Worm (Caenorhabditis elegans) whole organism, midembryonic: ENCODE data around the gene T05E12.6.

ENCODE experiments used
- cog-1 ChIP-seq: sonication (generic microtip); optimal IDR thresholded peaks from 2 replicates; lab custom pipeline; 2016; ENCODE audit warnings: missing genetic modification characterization, missing compliant biosample characterization
- flt-1 ChIP-seq: fragments of 200-800 bp; sonication (Bioruptor generic); IDR thresholded peaks from 2 replicates; pipeline ENCODE4 v1.3.6; 2022; ENCODE audit warnings: missing genetic modification characterization, missing compliant biosample characterization
- klf-2 ChIP-seq: fragments of 200-800 bp; sonication (Bioruptor generic); conservative IDR thresholded peaks from 2 replicates; pipeline ENCODE4 v1.3.6; 2022; ENCODE audit warnings: missing genetic modification reagents, missing genetic modification characterization, missing compliant biosample characterization
- med-1 ChIP-seq: sonication (generic microtip); optimal IDR thresholded peaks from 2 replicates; lab custom pipeline; 2017; ENCODE audit warnings: missing genetic modification characterization, mild to moderate bottlenecking, missing compliant biosample characterization, antibody characterized with exemption, missing genetic modification reagents; ENCODE audit not compliant: insufficient read depth
- tab-1 ChIP-seq: fragments of 200-800 bp; sonication (Bioruptor generic); IDR thresholded peaks from 2 replicates; pipeline ENCODE4 v1.3.6; 2022; ENCODE audit warnings: missing genetic modification characterization, missing compliant biosample characterization
- ztf-23 ChIP-seq: fragments of 200-800 bp; sonication (Bioruptor generic); IDR thresholded peaks from 2 replicates; pipeline ENCODE4 v1.3.6; 2022; ENCODE audit warnings: missing genetic modification reagents, missing genetic modification characterization, missing compliant biosample characterization
- ztf-29 ChIP-seq: fragments of 200-800 bp; sonication (Bioruptor generic); IDR thresholded peaks from 2 replicates; pipeline ENCODE4 v1.3.6; 2022; ENCODE audit warnings: missing genetic modification reagents, missing genetic modification characterization, missing compliant biosample characterization

ce11 chrV:17105483-17105882, 16.2 kb upstream of the T05E12.6 start, which contains the start of gene ZK218.7:
- TF ChIP-seq ztf-23 (GFP tag; lab: Robert Waterston, UW) (no peak), flt-1 (GFP tag; lab: Robert Waterston, UW) (no peak), cog-1 (tag; lab: Kevin White, UChicago) (no peak), klf-2 (GFP tag; lab: Robert Waterston, UW) (no peak), ztf-29 (GFP tag; lab: Robert Waterston, UW) (no peak), tab-1 (GFP tag; lab: Robert Waterston, UW) (no peak), med-1 (no peak)
